Worm (Caenorhabditis elegans): ENCODE measurements around the gene H12C20.7.

H12C20.7 gene

DNA sequence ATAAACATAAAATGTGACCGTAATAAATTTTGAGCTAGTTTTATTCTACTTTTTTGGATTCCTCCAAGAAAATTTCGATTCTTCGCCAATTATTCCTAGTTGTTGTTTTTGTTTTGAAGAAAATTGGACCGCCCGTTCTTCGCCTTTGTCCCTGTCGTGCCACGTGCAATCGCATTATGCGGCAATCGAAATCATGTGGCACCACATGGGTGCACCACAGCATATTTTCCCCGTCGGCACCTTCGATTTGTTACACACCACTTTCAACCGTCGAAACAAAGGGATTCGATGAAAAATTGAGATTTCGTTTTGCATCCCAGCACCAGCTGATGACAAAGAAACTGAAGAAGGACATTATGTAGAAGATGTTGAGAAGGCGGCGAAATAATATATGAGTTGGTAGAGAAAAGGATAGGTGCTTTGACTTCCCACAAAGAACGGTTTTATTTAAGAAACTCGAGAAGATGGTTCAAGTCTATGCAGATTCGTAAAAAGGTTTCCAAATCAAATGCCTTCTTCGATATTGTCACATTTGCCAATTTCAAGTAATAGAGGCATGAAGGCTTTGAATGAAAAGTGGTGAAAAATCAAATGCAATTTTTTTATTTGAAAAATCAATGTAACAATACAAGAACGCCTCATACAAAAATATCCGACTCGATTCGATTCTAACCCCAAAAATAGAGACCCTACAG is 44.0 kb downstream of the H12C20.7 start:
- TF ChIP-seq aly-2 (tag; optimal IDR thresholded peaks at IDR 0.05), result no peak
- TF ChIP-seq snu-23 (GFP tag; optimal IDR thresholded peaks at IDR 0.05), result peak; percentile 21
- peak; percentile 76 for TF ChIP-seq nhr-85 (tag)
- no peak for TF ChIP-seq jun-1 (tag; optimal IDR thresholded peaks at IDR 0.05)
- TF ChIP-seq mdl-1 (tag; optimal IDR thresholded peaks at IDR 0.05), result peak in 1 of 2 experiments; percentile 7
- TF ChIP-seq dsc-1 (tag; optimal IDR thresholded peaks at IDR 0.05), result peak; percentile 57
- peak; percentile 33 for TF ChIP-seq lin-14 (GFP tag; optimal IDR thresholded peaks at IDR 0.05)

DNA sequence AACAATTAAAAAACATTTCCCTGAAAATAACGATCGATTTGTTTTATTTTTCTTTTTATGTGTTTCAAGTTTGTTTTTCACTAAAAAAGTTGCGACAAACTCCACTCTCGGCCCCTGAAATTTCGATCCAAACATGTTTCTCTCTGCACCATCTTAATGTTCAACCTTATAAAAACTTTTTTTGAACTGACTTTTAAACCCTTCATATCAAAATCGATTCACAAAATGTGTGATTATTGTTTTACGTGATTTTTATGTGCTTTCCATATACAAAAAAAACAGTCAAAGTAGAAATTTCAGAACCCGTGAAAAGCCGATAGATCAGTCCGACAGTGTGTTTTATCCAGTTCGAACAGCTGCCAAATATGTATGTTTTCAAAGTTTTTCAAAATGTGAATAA is 45.3 kb downstream of the H12C20.7 start, which contains the start of gene ccch-1:
Gene ccch-1 (plus strand): TSS at position 301 of the 400 bp plus-strand sequence.
- TF ChIP-seq efl-1 (optimal IDR thresholded peaks at IDR 0.05) (no peak), efl-1 (GFP tag; optimal IDR thresholded peaks at IDR 0.05 in 1 of 2) (peak in 1 of 2 experiments; percentile 80), lin-15B (tag; optimal IDR thresholded peaks at IDR 0.05) (no peak)

DNA sequence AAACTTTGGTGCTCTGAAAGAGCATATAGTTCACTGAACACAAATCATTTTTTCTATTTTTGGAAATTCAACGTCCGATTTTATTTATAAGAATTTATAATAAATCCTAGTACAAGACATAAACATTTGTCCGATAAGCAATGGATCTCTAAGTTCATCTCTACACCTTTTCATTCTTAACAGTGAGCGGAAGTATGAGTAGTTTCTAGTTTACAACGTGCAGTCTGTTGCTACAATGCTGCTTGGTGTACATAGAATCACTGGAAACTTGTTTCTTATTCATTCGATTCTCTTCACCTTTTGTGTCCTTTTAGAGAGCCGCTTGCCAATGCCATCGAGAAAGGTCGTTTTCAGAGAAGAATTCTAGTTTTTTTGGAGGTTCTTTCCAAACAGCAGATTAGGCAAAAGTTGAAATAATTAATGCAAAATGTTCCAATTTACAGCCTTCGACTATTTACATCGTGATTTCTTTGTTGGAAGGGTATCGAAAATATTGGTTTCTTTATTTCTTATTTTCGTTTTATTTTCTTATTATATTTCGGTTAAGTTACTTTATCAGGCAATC is 45.8 kb downstream of the H12C20.7 start:
- no peak for TF ChIP-seq nhr-20 (tag; optimal IDR thresholded peaks at IDR 0.05)
- no peak for TF ChIP-seq zip-4 (GFP tag; optimal IDR thresholded peaks at IDR 0.05)
- TF ChIP-seq ztf-11 (tag; optimal IDR thresholded peaks at IDR 0.05), result no peak
- no peak for TF ChIP-seq sup-37 (GFP tag; optimal IDR thresholded peaks at IDR 0.05)
- TF ChIP-seq tbx-2 (tag; optimal IDR thresholded peaks at IDR 0.05), result no peak
- no peak for TF ChIP-seq unc-86 (tag; optimal IDR thresholded peaks at IDR 0.05)
- no peak for TF ChIP-seq egl-13 (tag; optimal IDR thresholded peaks at IDR 0.05)
- no peak for TF ChIP-seq ztf-4 (tag; optimal IDR thresholded peaks at IDR 0.05)
- no peak for TF ChIP-seq ceh-63 (GFP tag; optimal IDR thresholded peaks at IDR 0.05)
- no peak for TF ChIP-seq elt-3 (tag; optimal IDR thresholded peaks at IDR 0.05)
- TF ChIP-seq xbp-1 (tag; optimal IDR thresholded peaks at IDR 0.05), result no peak
- no peak for TF ChIP-seq zag-1 (tag; optimal IDR thresholded peaks at IDR 0.05)
- no peak for TF ChIP-seq ceh-82 (tag; optimal IDR thresholded peaks at IDR 0.05)

DNA sequence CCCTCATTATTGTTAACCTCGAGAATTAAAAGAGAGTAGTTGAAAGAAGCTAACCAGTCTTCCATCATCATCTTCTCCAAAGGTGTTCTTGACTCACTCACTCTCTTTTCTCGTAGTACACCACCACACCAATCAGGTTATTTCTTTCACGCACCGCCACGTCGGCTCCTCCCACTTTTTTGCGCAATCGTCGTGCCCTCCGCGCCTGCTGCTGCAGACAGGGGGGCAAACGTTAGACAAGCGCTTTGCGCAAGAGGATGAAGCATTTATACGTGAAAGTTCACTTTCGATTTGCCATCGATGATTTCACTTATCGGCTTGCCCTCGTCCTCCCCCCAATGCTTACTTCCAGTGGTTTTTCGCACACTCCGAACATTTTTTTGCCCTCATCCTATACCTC is 47.5 kb downstream of the H12C20.7 start:
- TF ChIP-seq nhr-20 (tag; optimal IDR thresholded peaks at IDR 0.05) (no peak), mep-1 (tag; optimal IDR thresholded peaks at IDR 0.05) (no peak), mef-2 (tag; optimal IDR thresholded peaks at IDR 0.05) (no peak), lin-35 (GFP tag; optimal IDR thresholded peaks at IDR 0.05) (no peak), fkh-8 (tag; optimal IDR thresholded peaks at IDR 0.05) (no peak), sup-37 (GFP tag; optimal IDR thresholded peaks at IDR 0.05) (no peak), efl-1 (optimal IDR thresholded peaks at IDR 0.05) (no peak), efl-1 (GFP tag; optimal IDR thresholded peaks at IDR 0.05 in 1 of 2) (peak in 1 of 2 experiments; percentile 38), lin-39 (tag; optimal IDR thresholded peaks at IDR 0.05) (no peak), snu-23 (GFP tag; optimal IDR thresholded peaks at IDR 0.05) (no peak), grh-1 (GFP tag; IDR thresholded peaks at IDR 0.05) (no peak), elt-2 (tag; optimal IDR thresholded peaks at IDR 0.05) (no peak), ceh-82 (tag; optimal IDR thresholded peaks at IDR 0.05) (no peak), lin-13 (GFP tag; optimal IDR thresholded peaks at IDR 0.05) (no peak), nhr-85 (tag) (peak; percentile 25), isw-1 (GFP tag; IDR thresholded peaks at IDR 0.05) (no peak), alr-1 (tag; optimal IDR thresholded peaks at IDR 0.05; ENCODE audit: borderline replicate concordance) (no peak), blmp-1 (tag; optimal IDR thresholded peaks at IDR 0.05) (peak; percentile 93), skn-1 (tag; optimal IDR thresholded peaks at IDR 0.05) (no peak), efl-3 (GFP tag; optimal IDR thresholded peaks at IDR 0.05) (no peak)

Measured in whole organism, L1 larva.